Fruit fly (Drosophila melanogaster) whole organism, embryonic: Measurements from ENCODE around the gene PXo.

Experiments
- CG11723 ChIP-seq: fragments of 200-800 bp; sonication (Bioruptor generic); optimal IDR thresholded peaks from 2 replicates; lab custom pipeline; 2017; ENCODE audit warnings: missing biosample characterization, mild to moderate bottlenecking, missing genetic modification characterization
- CG16863 ChIP-seq: fragments of 200-800 bp; sonication (Bioruptor generic); optimal IDR thresholded peaks from 3 replicates; lab custom pipeline; 2016; ENCODE audit warnings: missing biosample characterization, missing genetic modification characterization
- CG32532 ChIP-seq: fragments of 200-800 bp; sonication (Bioruptor generic); IDR thresholded peaks from 2 replicates; pipeline ENCODE4 v1.3.6; 2022; ENCODE audit warnings: missing biosample characterization, missing genetic modification characterization
- CG4328 ChIP-seq: fragments of 200-800 bp; sonication (Bioruptor generic); optimal IDR thresholded peaks from 3 replicates; lab custom pipeline; 2017; ENCODE audit warnings: missing biosample characterization, missing genetic modification reagents, missing genetic modification characterization
- Dbx ChIP-seq: fragments of 200-800 bp; sonication (Bioruptor generic); IDR thresholded peaks from 3 replicates; pipeline ENCODE4 v1.3.6; 2022; ENCODE audit warnings: missing biosample characterization, missing genetic modification characterization
- E2f2 ChIP-seq: fragments of 200-800 bp; sonication (Bioruptor generic); IDR thresholded peaks from 2 replicates; pipeline ENCODE4 v1.3.6; 2022; ENCODE audit warnings: missing biosample characterization, missing genetic modification characterization
- Hmx ChIP-seq: fragments of 200-800 bp; sonication (Bioruptor generic); optimal IDR thresholded peaks from 2 replicates; lab custom pipeline; 2016; ENCODE audit warnings: missing biosample characterization, missing genetic modification characterization
- bigmax ChIP-seq: fragments of 200-800 bp; sonication (Bioruptor generic); optimal IDR thresholded peaks from 2 replicates; lab custom pipeline; 2018; ENCODE audit warnings: missing biosample characterization, mild to moderate bottlenecking, missing genetic modification characterization
- emc ChIP-seq: fragments of 200-800 bp; sonication (Bioruptor generic); optimal IDR thresholded peaks from 2 replicates; lab custom pipeline; 2016; ENCODE audit warnings: missing biosample characterization, missing genetic modification characterization
- gcm ChIP-seq: fragments of 200-800 bp; sonication (Bioruptor generic); optimal IDR thresholded peaks from 2 replicates; lab custom pipeline; 2019; ENCODE audit warnings: missing biosample characterization, mild to moderate bottlenecking, missing genetic modification characterization, moderate library complexity
- knrl ChIP-seq: fragments of 200-800 bp; sonication (Bioruptor generic); IDR thresholded peaks from 3 replicates; pipeline ENCODE4 v1.3.6; 2022; ENCODE audit warnings: missing biosample characterization, missing genetic modification characterization; ENCODE audit not compliant: partially characterized antibody
- sens ChIP-seq: fragments of 200-800 bp; sonication (Bioruptor generic); peaks from one replicate; lab custom pipeline; 2016; ENCODE audit warnings: missing biosample characterization, missing genetic modification characterization
- zf30C ChIP-seq: fragments of 200-800 bp; sonication (Bioruptor generic); optimal IDR thresholded peaks from 3 replicates; lab custom pipeline; 2018; ENCODE audit warnings: missing biosample characterization, mild to moderate bottlenecking, missing genetic modification characterization

dm6 chr3L:5940431-5940830, 19.3 kb upstream of the PXo start:
- TF ChIP-seq Hmx (no peak), CG16863 (GFP tag; lab: Kevin White, UChicago) (no peak), zf30C (GFP tag; lab: Kevin White, UChicago) (no peak), Dbx (no peak), CG4328 (no peak), emc (GFP tag; lab: Kevin White, UChicago) (no peak), CG32532 (no peak), bigmax (no peak), E2f2 (GFP tag; lab: Robert Waterston, UW) (no peak), knrl (GFP tag; lab: Robert Waterston, UW) (no peak), gcm (GFP tag; lab: Kevin White, UChicago) (no peak), sens (no peak), CG11723 (GFP tag; lab: Kevin White, UChicago) (no peak)
